Fruit fly (Drosophila melanogaster) whole organism, prepupa: ENCODE data around the gene Cyp9f3.

ENCODE experiments used
- CG10631 ChIP-seq: fragments of 200-800 bp; sonication (Bioruptor generic); optimal IDR thresholded peaks from 2 replicates; lab custom pipeline; 2016; ENCODE audit warnings: missing biosample characterization, missing genetic modification characterization
- CG11762 ChIP-seq: fragments of 200-800 bp; sonication (Bioruptor generic); optimal IDR thresholded peaks from 3 replicates; lab custom pipeline; 2016; ENCODE audit warnings: missing biosample characterization, missing genetic modification characterization; ENCODE audit not compliant: insufficient read depth
- CG16779 ChIP-seq: fragments of 200-800 bp; sonication (Bioruptor generic); optimal IDR thresholded peaks from 3 replicates; lab custom pipeline; 2017; ENCODE audit warnings: missing biosample characterization, mild to moderate bottlenecking, missing genetic modification characterization
- CG3032 ChIP-seq: fragments of 200-800 bp; optimal IDR thresholded peaks from 2 replicates; lab custom pipeline; 2019; ENCODE audit warnings: missing biosample characterization, mild to moderate bottlenecking, missing genetic modification characterization, moderate library complexity
- CG31627 ChIP-seq: fragments of 200-800 bp; sonication (Bioruptor generic); optimal IDR thresholded peaks from 3 replicates; lab custom pipeline; 2016; ENCODE audit warnings: missing biosample characterization, missing genetic modification characterization
- CG4318 ChIP-seq: fragments of 200-800 bp; sonication (Bioruptor generic); optimal IDR thresholded peaks from 3 replicates; lab custom pipeline; 2017; ENCODE audit warnings: missing biosample characterization, mild to moderate bottlenecking, missing genetic modification characterization
- CG6163 ChIP-seq: fragments of 200-800 bp; sonication (Bioruptor generic); IDR thresholded peaks from 3 replicates; pipeline ENCODE4 v1.3.6; 2022; ENCODE audit warnings: missing biosample characterization, missing genetic modification characterization
- CG6276 ChIP-seq: fragments of 200-800 bp; sonication (Bioruptor generic); optimal IDR thresholded peaks from 2 replicates; lab custom pipeline; 2017; ENCODE audit warnings: missing biosample characterization, mild to moderate bottlenecking, missing genetic modification characterization
- CG6808 ChIP-seq: fragments of 200-800 bp; sonication (Bioruptor generic); optimal IDR thresholded peaks from 3 replicates; lab custom pipeline; 2017; ENCODE audit warnings: missing biosample characterization, missing genetic modification characterization, mild to moderate bottlenecking, moderate library complexity, missing genetic modification reagents
- CG7368 ChIP-seq: fragments of 200-800 bp; sonication (Bioruptor generic); optimal IDR thresholded peaks from 3 replicates; lab custom pipeline; 2016; ENCODE audit warnings: missing biosample characterization, missing genetic modification characterization
- CG8119 ChIP-seq: fragments of 200-800 bp; sonication (Bioruptor generic); IDR thresholded peaks from 3 replicates; pipeline ENCODE4 v1.3.6; 2022; ENCODE audit warnings: missing biosample characterization, missing genetic modification characterization
- CG8319 ChIP-seq: fragments of 200-800 bp; sonication (Bioruptor generic); optimal IDR thresholded peaks from 3 replicates; lab custom pipeline; 2016; ENCODE audit warnings: missing biosample characterization, missing genetic modification characterization
- CG8632 ChIP-seq: fragments of 200-800 bp; sonication (Bioruptor generic); optimal IDR thresholded peaks from 3 replicates; lab custom pipeline; 2016; ENCODE audit warnings: missing biosample characterization, missing genetic modification characterization
- CG9139 ChIP-seq: fragments of 200-800 bp; sonication (Bioruptor generic); optimal IDR thresholded peaks from 3 replicates; lab custom pipeline; 2017; ENCODE audit warnings: missing biosample characterization, mild to moderate bottlenecking, missing genetic modification characterization
- Eip75B ChIP-seq: fragments of 200-800 bp; sonication (Bioruptor generic); optimal IDR thresholded peaks from 3 replicates; lab custom pipeline; 2016; ENCODE audit warnings: missing biosample characterization, missing genetic modification characterization
- Eip78C ChIP-seq: fragments of 200-800 bp; sonication (Bioruptor generic); peaks from one replicate; lab custom pipeline; 2016; ENCODE audit warnings: missing biosample characterization, missing genetic modification characterization
- Eip93F ChIP-seq: fragments of 200-800 bp; sonication (Bioruptor generic); optimal IDR thresholded peaks from 2 replicates; lab custom pipeline; 2016; ENCODE audit warnings: missing biosample characterization, mild to moderate bottlenecking, missing genetic modification characterization
- Ets96B ChIP-seq: fragments of 200-800 bp; optimal IDR thresholded peaks from 2 replicates; lab custom pipeline; 2019; ENCODE audit warnings: missing biosample characterization, mild to moderate bottlenecking, missing genetic modification characterization, moderate library complexity
- Hr38 ChIP-seq: sonication (Bioruptor generic); optimal IDR thresholded peaks from 2 replicates; lab custom pipeline; 2016; ENCODE audit warnings: missing biosample characterization, missing genetic modification characterization
- Hr39 ChIP-seq: fragments of 200-800 bp; sonication (Bioruptor generic); optimal IDR thresholded peaks from 2 replicates; lab custom pipeline; 2016; ENCODE audit warnings: missing biosample characterization, missing genetic modification characterization
- Lpt ChIP-seq: fragments of 200-800 bp; sonication (Bioruptor generic); optimal IDR thresholded peaks from 3 replicates; lab custom pipeline; 2016; ENCODE audit warnings: missing biosample characterization, missing genetic modification characterization
- Met ChIP-seq: fragments of 200-800 bp; sonication (Bioruptor generic); optimal IDR thresholded peaks from 3 replicates; lab custom pipeline; 2016; ENCODE audit warnings: missing biosample characterization, missing genetic modification characterization
- Smox ChIP-seq: fragments of 200-800 bp; sonication (Bioruptor generic); optimal IDR thresholded peaks from 3 replicates; lab custom pipeline; 2016; ENCODE audit warnings: missing biosample characterization, missing genetic modification characterization
- Sox14 ChIP-seq: fragments of 200-800 bp; sonication (Bioruptor generic); optimal IDR thresholded peaks from 3 replicates; lab custom pipeline; 2016; ENCODE audit warnings: missing biosample characterization, missing genetic modification characterization
- acj6 ChIP-seq: fragments of 200-800 bp; sonication (Bioruptor generic); optimal IDR thresholded peaks from 3 replicates; lab custom pipeline; 2016; ENCODE audit warnings: missing biosample characterization, missing genetic modification characterization
- cyc ChIP-seq: fragments of 200-800 bp; sonication (Bioruptor generic); optimal IDR thresholded peaks from 3 replicates; lab custom pipeline; 2016; ENCODE audit warnings: missing biosample characterization, missing genetic modification characterization
- dac ChIP-seq: fragments of 200-800 bp; sonication (Bioruptor generic); optimal IDR thresholded peaks from 2 replicates; lab custom pipeline; 2017; ENCODE audit warnings: missing biosample characterization, mild to moderate bottlenecking, missing genetic modification characterization
- dsx ChIP-seq: fragments of 200-800 bp; optimal IDR thresholded peaks from 3 replicates; lab custom pipeline; 2019; ENCODE audit warnings: missing biosample characterization, mild to moderate bottlenecking, missing genetic modification characterization, moderate library complexity; ENCODE audit not compliant: poor library complexity, severe bottlenecking
- eg ChIP-seq: fragments of 200-800 bp; sonication (Bioruptor generic); IDR thresholded peaks from 3 replicates; pipeline ENCODE4 v1.3.6; 2022; ENCODE audit warnings: missing biosample characterization, missing genetic modification characterization
- fkh ChIP-seq: fragments of 200-800 bp; sonication (Bioruptor generic); optimal IDR thresholded peaks from 3 replicates; lab custom pipeline; 2017; ENCODE audit warnings: missing biosample characterization, mild to moderate bottlenecking, missing genetic modification characterization, moderate library complexity
- lz ChIP-seq: fragments of 200-800 bp; sonication (Bioruptor generic); optimal IDR thresholded peaks from 3 replicates; lab custom pipeline; 2016; ENCODE audit warnings: missing biosample characterization, missing genetic modification characterization
- pdm3 ChIP-seq: fragments of 200-800 bp; sonication (Bioruptor generic); optimal IDR thresholded peaks from 3 replicates; lab custom pipeline; 2016; ENCODE audit warnings: missing biosample characterization, missing genetic modification characterization
- spab ChIP-seq: fragments of 200-800 bp; sonication (Bioruptor generic); optimal IDR thresholded peaks from 2 replicates; lab custom pipeline; 2017; ENCODE audit warnings: missing biosample characterization, mild to moderate bottlenecking, missing genetic modification characterization, missing genetic modification reagents
- vri ChIP-seq: fragments of 200-800 bp; sonication (Bioruptor generic); optimal IDR thresholded peaks from 3 replicates; lab custom pipeline; 2016; ENCODE audit warnings: missing biosample characterization, mild to moderate bottlenecking, missing genetic modification characterization

The Cyp9f3 gene

dm6 chr3R:12385949-12386348 is 12.8 kb downstream of the Cyp9f3 start, which contains the start of gene Sol1:
TSS of gene Sol1 (plus strand) at chr3R:12386249.
- TF ChIP-seq CG6163 (no peak), Hr39 (no peak), pdm3 (GFP tag; lab: Kevin White, UChicago) (no peak), Ets96B (tag; lab: Kevin White, UChicago) (no peak), CG11762 (no peak), CG31627 (no peak), Sox14 (GFP tag; lab: Kevin White, UChicago) (no peak), CG10631 (no peak), vri (GFP tag; lab: Kevin White, UChicago) (no peak), CG3032 (tag; lab: Kevin White, UChicago) (no peak)

dm6 chr3R:12384274-12384673 is 14.5 kb downstream of the Cyp9f3 start:
- TF ChIP-seq Hr38 (no peak), CG3032 (tag; lab: Kevin White, UChicago) (no peak), Ets96B (tag; lab: Kevin White, UChicago) (no peak), CG7368 (GFP tag; lab: Kevin White, UChicago) (no peak), spab (no peak), Lpt (peak; percentile 24), eg (GFP tag; lab: Robert Waterston, UW) (0 out of 3 replicates have a peak, but pooled peaks have one; percentile 18)
- TF ChIP-seq, all 60 proteins: peak for 2

- peak; percentile 71 for TF ChIP-seq Eip78C (GFP tag; lab: Kevin White, UChicago)
- no peak for TF ChIP-seq lz (GFP tag; lab: Kevin White, UChicago)
- no peak for TF ChIP-seq Met (GFP tag; lab: Kevin White, UChicago)
- TF ChIP-seq CG9139 (GFP tag; lab: Kevin White, UChicago) = no peak
- TF ChIP-seq dsx = no peak
- TF ChIP-seq Eip93F (GFP tag; lab: Kevin White, UChicago) = no peak
- TF ChIP-seq CG6808 = no peak
- no peak for TF ChIP-seq CG8119 (GFP tag; lab: Robert Waterston, UW)
- peak; percentile 73 for TF ChIP-seq fkh (GFP tag; lab: Kevin White, UChicago)
Measured at dm6 chr3R:12383784-12384183, 14.9 kb downstream of the Cyp9f3 start.

- no peak for TF ChIP-seq CG8319 (GFP tag; lab: Kevin White, UChicago)
- TF ChIP-seq CG16779 (tag; lab: Kevin White, UChicago) = no peak
- TF ChIP-seq Eip75B (GFP tag; lab: Kevin White, UChicago) = no peak
- no peak for TF ChIP-seq dsx
- no peak for TF ChIP-seq CG3032 (tag; lab: Kevin White, UChicago)
- TF ChIP-seq Smox (GFP tag; lab: Kevin White, UChicago) = no peak
- TF ChIP-seq dac (GFP tag; lab: Kevin White, UChicago) = no peak
- no peak for TF ChIP-seq fkh (GFP tag; lab: Kevin White, UChicago)
- no peak for TF ChIP-seq CG11762
- no peak for TF ChIP-seq CG4318 (GFP tag; lab: Kevin White, UChicago)
Measured at dm6 chr3R:12383036-12383435, 15.7 kb downstream of the Cyp9f3 start, which contains the start of gene GstD11. TSS of gene GstD11 (plus strand) at chr3R:12383336.

- TF ChIP-seq CG8632 (GFP tag; lab: Kevin White, UChicago) (no peak), CG8119 (GFP tag; lab: Robert Waterston, UW) (no peak), CG6163 (no peak), CG6276 (no peak), spab (no peak), vri (GFP tag; lab: Kevin White, UChicago) (no peak), pdm3 (GFP tag; lab: Kevin White, UChicago) (no peak), CG10631 (no peak), eg (GFP tag; lab: Robert Waterston, UW) (no peak), cyc (GFP tag; lab: Kevin White, UChicago) (no peak), acj6 (GFP tag; lab: Kevin White, UChicago) (no peak), dac (GFP tag; lab: Kevin White, UChicago) (no peak)
Measured at dm6 chr3R:12382563-12382962, 16.2 kb downstream of the Cyp9f3 start, which contains the start of gene CG10035. TSS of gene CG10035 (minus strand) at chr3R:12382691.
